Worm (Caenorhabditis elegans) whole organism, L4/young adult: ENCODE results near the gene C46F4.3.

ENCODE experiments used
- W03F9.2 ChIP-seq: fragments of 150-350 bp; optimal IDR thresholded peaks from 2 replicates; lab custom pipeline; 2014; ENCODE audit warnings: missing biosample characterization, missing genetic modification characterization
- dao-5 ChIP-seq: sonication (generic microtip); optimal IDR thresholded peaks from 2 replicates; lab custom pipeline; 2016; ENCODE audit warnings: missing genotype, missing genetic modification characterization, moderate library complexity, missing compliant biosample characterization
- him-1 ChIP-seq: sonication (generic microtip); optimal IDR thresholded peaks from 2 replicates; lab custom pipeline; 2016; ENCODE audit warnings: missing genotype, missing genetic modification reagents, missing genetic modification characterization, missing compliant biosample characterization

DNA sequence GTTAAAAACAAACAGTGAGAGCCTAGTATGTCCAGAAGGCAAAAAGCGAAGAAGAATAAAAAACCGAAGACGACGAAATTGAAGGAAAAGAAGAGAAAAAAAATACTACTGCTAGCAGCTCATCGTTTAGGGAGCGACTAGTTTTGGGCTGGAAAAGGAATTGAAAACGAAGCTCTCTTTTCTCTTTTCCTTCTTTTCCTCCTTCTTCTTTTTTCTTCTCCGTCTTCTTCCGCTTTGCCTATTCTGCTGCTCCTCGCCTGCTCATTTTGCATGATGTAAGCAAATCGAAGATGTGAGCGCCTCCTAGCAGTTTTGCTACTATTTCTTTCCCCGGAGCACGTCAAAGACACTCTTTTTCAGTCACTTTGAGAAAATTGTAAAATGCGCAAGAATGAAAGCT lies 46.1 kb downstream of the C46F4.3 start:
- TF ChIP-seq dao-5 (no peak), him-1 (peak; percentile 31), W03F9.2 (tag; lab: Kevin White, UChicago) (no peak)
